Worm (Caenorhabditis elegans) whole organism, L3 larva: ENCODE data around the gene C27H5.12.

Source experiments
- ZK546.5 ChIP-seq: sonication (generic microtip); optimal IDR thresholded peaks from 2 replicates; lab custom pipeline; 2017; ENCODE audit warnings: missing biosample characterization, missing genetic modification characterization
- aly-2 ChIP-seq: fragments of 150-350 bp; optimal IDR thresholded peaks from 2 replicates; lab custom pipeline; 2014; ENCODE audit warnings: missing biosample characterization, missing genetic modification characterization
- ceh-9 ChIP-seq: sonication (generic microtip); optimal IDR thresholded peaks from 2 replicates; lab custom pipeline; 2018; ENCODE audit warnings: missing biosample characterization, missing genetic modification characterization
- hmg-11 ChIP-seq: sonication (generic microtip); optimal IDR thresholded peaks from 2 replicates; lab custom pipeline; 2016; ENCODE audit warnings: missing genetic modification characterization, missing compliant biosample characterization
- lin-39 ChIP-seq: fragments of 150-350 bp; optimal IDR thresholded peaks from 2 replicates; lab custom pipeline; 2018; ENCODE audit warnings: missing biosample characterization, missing genetic modification reagents, missing genetic modification characterization
- nfya-1 ChIP-seq: sonication (generic microtip); optimal IDR thresholded peaks from 2 replicates; lab custom pipeline; 2017; ENCODE audit warnings: missing genetic modification characterization, mild to moderate bottlenecking, missing compliant biosample characterization, antibody characterized with exemption, moderate library complexity; ENCODE audit not compliant: insufficient read depth
- nhr-25 ChIP-seq: sonication (generic microtip); optimal IDR thresholded peaks from 2 replicates; lab custom pipeline; 2017; ENCODE audit warnings: missing biosample characterization, missing genetic modification characterization
- nhr-28 ChIP-seq: fragments of 150-350 bp; optimal IDR thresholded peaks from 2 replicates; lab custom pipeline; 2014; ENCODE audit warnings: missing biosample characterization, missing genetic modification characterization
- pqm-1 ChIP-seq: fragments of 150-350 bp; optimal IDR thresholded peaks from 2 replicates; lab custom pipeline; 2017; ENCODE audit warnings: missing biosample characterization, missing genetic modification characterization, inconsistent platforms
- tbx-2 ChIP-seq: sonication (generic microtip); optimal IDR thresholded peaks from 2 replicates; lab custom pipeline; 2016; ENCODE audit warnings: mild to moderate bottlenecking, missing genetic modification characterization, missing compliant biosample characterization
- unc-39 ChIP-seq: sonication (generic microtip); optimal IDR thresholded peaks from 4 replicates; lab custom pipeline; 2017; ENCODE audit warnings: missing biosample characterization, missing genetic modification characterization
- ztf-4 ChIP-seq: fragments of 150-350 bp; optimal IDR thresholded peaks from 2 replicates; lab custom pipeline; 2014; ENCODE audit warnings: missing biosample characterization, missing genetic modification characterization

DNA sequence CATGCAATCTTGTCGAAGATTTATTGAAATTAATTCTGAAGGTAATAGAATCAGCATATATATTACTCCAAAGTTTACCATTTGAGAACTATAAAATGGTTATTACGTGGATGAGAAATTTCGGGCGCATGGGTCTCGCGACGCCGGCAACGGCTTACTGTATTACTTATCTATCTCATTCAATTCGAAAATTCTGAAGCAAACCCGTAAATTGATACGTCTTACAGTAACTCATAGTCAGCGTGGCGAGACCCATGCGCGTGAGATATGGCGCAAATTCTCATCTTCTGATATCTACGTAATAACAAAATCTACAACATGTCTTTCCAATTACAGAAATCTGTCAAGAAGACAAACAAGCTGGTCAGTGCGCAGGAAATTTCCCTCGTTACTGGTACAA lies 41.9 kb downstream of the C27H5.12 start:
- TF ChIP-seq unc-39 (no peak), aly-2 (tag; lab: Kevin White, UChicago) (no peak), nhr-25 (tag; lab: Kevin White, UChicago) (no peak), ZK546.5 (tag; lab: Kevin White, UChicago) (no peak), nhr-28 (no peak), ztf-4 (no peak), tbx-2 (no peak), hmg-11 (tag; lab: Kevin White, UChicago) (no peak), ceh-9 (tag; lab: Kevin White, UChicago) (no peak), pqm-1 (no peak), lin-39 (no peak), nfya-1 (tag; lab: Kevin White, UChicago) (no peak)
